Worm (Caenorhabditis elegans) whole organism, L4 larva: ENCODE data around the gene C02B10.6.
"Not testable (repeated sequence)": the region's sequence is repeated elsewhere in the genome, so short reads cannot be mapped to it uniquely, and the experiment has no call there.

Source experiments
- F10B5.3 ChIP-seq: sonication (generic microtip); optimal IDR thresholded peaks from 2 replicates; lab custom pipeline; 2016; ENCODE audit warnings: mild to moderate bottlenecking, missing genetic modification characterization, missing compliant biosample characterization
- F26F4.8 ChIP-seq: fragments of 200-800 bp; sonication (Bioruptor generic); conservative IDR thresholded peaks from 2 replicates; pipeline ENCODE4 v1.3.6; 2022; ENCODE audit warnings: missing genetic modification characterization, missing compliant biosample characterization
- T20F7.1 ChIP-seq: fragments of 200-800 bp; sonication (Bioruptor generic); optimal IDR thresholded peaks from 2 replicates; lab custom pipeline; 2018; ENCODE audit warnings: mild to moderate bottlenecking, missing genetic modification characterization, missing compliant biosample characterization
- aha-1 ChIP-seq: fragments of 150-350 bp; peaks from one replicate; lab custom pipeline; 2014; ENCODE audit warnings: missing biosample characterization, missing genetic modification characterization
- arid-1 ChIP-seq: fragments of 200-800 bp; sonication (Bioruptor generic); conservative IDR thresholded peaks from 2 replicates; pipeline ENCODE4 v1.3.6; 2022; ENCODE audit warnings: missing genetic modification reagents, missing genetic modification characterization, missing compliant biosample characterization
- ceh-82 ChIP-seq: sonication (generic microtip); optimal IDR thresholded peaks from 2 replicates; lab custom pipeline; 2017; ENCODE audit warnings: missing biosample characterization, missing genetic modification characterization
- ces-1 ChIP-seq: fragments of 150-350 bp; sonication (generic microtip); optimal IDR thresholded peaks from 4 replicates; lab custom pipeline; 2014; ENCODE audit warnings: missing biosample characterization, missing genetic modification reagents, missing genetic modification characterization
- ctbp-1 ChIP-seq: fragments of 200-800 bp; sonication (Bioruptor generic); IDR thresholded peaks from 2 replicates; pipeline ENCODE4 v1.3.6; 2022; ENCODE audit warnings: missing genetic modification reagents, missing genetic modification characterization, missing compliant biosample characterization
- daf-16 ChIP-seq, 3 experiments: sonication (generic microtip); optimal IDR thresholded peaks; 2 replicates each; lab custom pipeline; 2016 to 2017; ENCODE audit warnings: missing genetic modification characterization in 3 of 3, missing genetic modification reagents in 3 of 3, mild to moderate bottlenecking in 2 of 3, missing compliant biosample characterization in 2 of 3, missing biosample characterization in 1 of 3, moderate library complexity in 1 of 3
- dmd-6 ChIP-seq: fragments of 200-800 bp; sonication (Bioruptor generic); IDR thresholded peaks from 2 replicates; pipeline ENCODE4 v1.3.6; 2022; ENCODE audit warnings: missing genetic modification reagents, missing genetic modification characterization, missing compliant biosample characterization
- dpl-1 ChIP-seq: fragments of 150-350 bp; optimal IDR thresholded peaks from 2 replicates; lab custom pipeline; 2014; ENCODE audit warnings: missing biosample characterization, missing genetic modification reagents, missing genetic modification characterization
- duxl-1 ChIP-seq: sonication (generic microtip); optimal IDR thresholded peaks from 2 replicates; lab custom pipeline; 2016; ENCODE audit warnings: mild to moderate bottlenecking, missing genetic modification characterization, moderate library complexity, missing compliant biosample characterization; ENCODE audit not compliant: poor library complexity
- dve-1 ChIP-seq: sonication (generic microtip); optimal IDR thresholded peaks from 2 replicates; lab custom pipeline; 2017; ENCODE audit warnings: antibody characterized with exemption, mild to moderate bottlenecking, missing genetic modification characterization, missing compliant biosample characterization; ENCODE audit not compliant: insufficient read depth
- egl-27 ChIP-seq: sonication (generic microtip); optimal IDR thresholded peaks from 3 replicates; lab custom pipeline; 2017; ENCODE audit warnings: missing biosample characterization, missing genetic modification reagents, missing genetic modification characterization
- egl-43 ChIP-seq: fragments of 200-800 bp; sonication (Bioruptor generic); IDR thresholded peaks from 2 replicates; pipeline ENCODE4 v1.3.6; 2022; ENCODE audit warnings: missing genetic modification reagents, missing genetic modification characterization, missing compliant biosample characterization
- hlh-11 ChIP-seq: fragments of 200-800 bp; sonication (Bioruptor generic); optimal IDR thresholded peaks from 2 replicates; lab custom pipeline; 2018; ENCODE audit warnings: mild to moderate bottlenecking, missing genetic modification characterization, missing compliant biosample characterization
- hmg-1.1 ChIP-seq: fragments of 200-800 bp; sonication (Bioruptor generic); IDR thresholded peaks from 2 replicates; pipeline ENCODE4 v1.3.6; 2022; ENCODE audit warnings: missing genetic modification reagents, missing genetic modification characterization, missing compliant biosample characterization
- lin-38 ChIP-seq: fragments of 200-800 bp; sonication (Bioruptor generic); IDR thresholded peaks from 2 replicates; pipeline ENCODE4 v1.3.6; 2022; ENCODE audit warnings: missing genetic modification reagents, missing genetic modification characterization, missing compliant biosample characterization
- lsy-2 ChIP-seq, 2 experiments: fragments of 150-350 bp in 1 of 2; sonication (generic microtip) in 1 of 2; optimal IDR thresholded peaks; 2 replicates each; lab custom pipeline; 2014 to 2017; ENCODE audit warnings: missing biosample characterization in 2 of 2, missing genetic modification characterization in 2 of 2
- mep-1 ChIP-seq: fragments of 150-350 bp; sonication (generic microtip); optimal IDR thresholded peaks from 3 replicates; lab custom pipeline; 2014; ENCODE audit warnings: missing biosample characterization, missing genetic modification characterization
- mes-2 ChIP-seq: sonication (generic microtip); optimal IDR thresholded peaks from 2 replicates; lab custom pipeline; 2016; ENCODE audit warnings: missing genotype, mild to moderate bottlenecking, missing genetic modification characterization, missing compliant biosample characterization; ENCODE audit not compliant: poor library complexity, severe bottlenecking
- nhr-28 ChIP-seq: fragments of 150-350 bp; optimal IDR thresholded peaks from 2 replicates; lab custom pipeline; 2014; ENCODE audit warnings: missing biosample characterization, missing genetic modification characterization
- nhr-6 ChIP-seq: fragments of 150-350 bp; optimal IDR thresholded peaks from 2 replicates; lab custom pipeline; 2014; ENCODE audit warnings: missing biosample characterization, missing genetic modification characterization
- pha-4 ChIP-seq, 2 experiments: fragments of 150-350 bp in 1 of 2; fragments of 200-800 bp in 1 of 2; sonication (Bioruptor generic) in 1 of 2; IDR thresholded peaks in 1 of 2; optimal IDR thresholded peaks in 1 of 2; 2 replicates each; pipeline versions ENCODE4 v1.3.6 to Lab custom; 2014 to 2022; ENCODE audit warnings: missing genetic modification characterization in 2 of 2, missing genetic modification reagents in 2 of 2, missing biosample characterization in 1 of 2, missing compliant biosample characterization in 1 of 2
- pqm-1 ChIP-seq: sonication (generic microtip); optimal IDR thresholded peaks from 2 replicates; lab custom pipeline; 2017; ENCODE audit warnings: missing biosample characterization, missing genetic modification characterization
- rbr-2 ChIP-seq: sonication (generic microtip); optimal IDR thresholded peaks from 2 replicates; lab custom pipeline; 2016; ENCODE audit warnings: missing genotype, missing genetic modification characterization, missing compliant biosample characterization
- snpc-1.2 ChIP-seq: fragments of 200-800 bp; sonication (Bioruptor generic); IDR thresholded peaks from 2 replicates; pipeline ENCODE4 v1.3.6; 2022; ENCODE audit warnings: missing genetic modification reagents, missing genetic modification characterization, missing compliant biosample characterization
- unc-62 ChIP-seq, 3 experiments: fragments of 150-350 bp in 1 of 3; sonication (generic microtip); optimal IDR thresholded peaks in 2 of 3; peaks in 1 of 3; 1 replicate in 1 of 3; 2 replicates in 2 of 3; lab custom pipeline; 2014 to 2017; ENCODE audit warnings: missing biosample characterization in 3 of 3, missing genetic modification characterization in 3 of 3, missing genetic modification reagents in 3 of 3, missing genotype in 1 of 3
- zip-2 ChIP-seq: fragments of 150-350 bp; optimal IDR thresholded peaks from 2 replicates; lab custom pipeline; 2014; ENCODE audit warnings: missing biosample characterization, missing genetic modification characterization

C02B10.6 gene

ce11 chrIV:5089795-5090528 lies 19.3 kb downstream of the C02B10.6 start:
- TF ChIP-seq snpc-1.2 (GFP tag; lab: Robert Waterston, UW): peak; percentile 86
- peak; percentile 12 for TF ChIP-seq mep-1 (tag; lab: Kevin White, UChicago)
- not testable (repeated sequence) for TF ChIP-seq daf-16 (GFP tag; optimal IDR thresholded peaks at IDR 0.05; lab: Kevin White, UChicago)
- peak; percentile 66 for TF ChIP-seq daf-16 (tag; optimal IDR thresholded peaks at IDR 0.05; lab: Kevin White, UChicago)
- TF ChIP-seq dve-1 (tag; lab: Kevin White, UChicago): peak; percentile 30
- TF ChIP-seq lin-38 (GFP tag; lab: Robert Waterston, UW): peak; percentile 76
- peak; percentile 62 for TF ChIP-seq pqm-1 (tag; lab: Kevin White, UChicago)
- TF ChIP-seq arid-1 (GFP tag; lab: Robert Waterston, UW): peak; percentile 34; the same call in 1 of the 2 replicates
- TF ChIP-seq lsy-2 (tag; optimal IDR thresholded peaks at IDR 0.05; lab: Kevin White, UChicago): peak in 1 of 2 experiments; percentile 78
- TF ChIP-seq egl-43: peak; percentile 9; the same call in 1 of the 2 replicates
- peak; percentile 27; the same call in 1 of the 2 replicates for TF ChIP-seq dmd-6
- peak; percentile 21 for TF ChIP-seq nhr-28 (tag; lab: Kevin White, UChicago)
- 0 out of 2 replicates have a peak, but pooled peaks have one; percentile 29 for TF ChIP-seq hmg-1.1 (GFP tag; lab: Robert Waterston, UW)
- peak; percentile 30 for TF ChIP-seq duxl-1
- peak; percentile 30 for TF ChIP-seq aha-1 (tag; lab: Kevin White, UChicago)
- peak; percentile 46 for TF ChIP-seq mes-2 (tag; lab: Kevin White, UChicago)
- peak; percentile 57 for TF ChIP-seq hlh-11 (tag; lab: Kevin White, UChicago)
- TF ChIP-seq, all 104 proteins: peak for 16; not testable (repeated sequence) for 88

DNA sequence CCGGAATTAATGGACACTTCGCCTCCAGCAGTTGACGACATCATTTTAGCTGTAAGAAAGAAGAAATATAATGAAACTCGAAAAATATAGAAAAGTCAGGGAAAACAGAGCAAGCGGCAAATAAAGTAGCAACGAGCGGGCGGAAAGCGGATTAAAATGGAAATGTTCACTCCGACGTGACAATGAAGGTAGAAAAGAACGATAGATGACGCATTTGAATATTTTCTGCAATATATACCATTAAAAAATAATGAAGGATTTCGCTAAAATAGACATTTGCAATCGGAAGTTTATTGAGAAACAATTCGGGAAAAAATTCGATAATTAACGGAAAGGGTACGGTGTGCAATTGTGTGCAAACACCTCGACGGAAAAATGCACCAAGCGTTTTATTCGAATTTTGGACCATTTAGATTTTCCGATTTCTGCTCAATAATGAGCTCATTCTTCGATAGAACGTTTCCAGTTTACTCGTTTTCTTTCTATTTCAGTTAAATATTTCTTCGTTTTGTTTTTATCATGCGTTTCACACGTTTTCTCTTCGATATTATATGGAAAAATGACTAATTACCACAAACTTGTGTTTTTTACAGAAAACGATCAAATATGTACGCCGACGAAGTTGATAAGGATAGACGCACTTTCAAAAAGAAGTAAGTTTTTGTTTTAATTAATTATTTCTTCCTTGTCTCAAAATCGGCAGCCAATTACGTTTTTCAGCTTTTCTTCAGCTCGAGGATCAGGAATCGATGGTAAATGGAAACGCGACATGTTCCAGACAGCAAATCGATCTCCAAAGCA lies 20.5 kb downstream of the C02B10.6 start, which contains the start of the genes snpn-1 and C02B10.4:
Gene snpn-1, minus strand, starts transcription at position 51 of the 801 bp plus-strand sequence.
Gene C02B10.4, plus strand, starts transcription at position 594 of the 801 bp plus-strand sequence.
- TF ChIP-seq mep-1 (tag; lab: Kevin White, UChicago): peak; percentile 25
- TF ChIP-seq mes-2 (tag; lab: Kevin White, UChicago): peak; percentile 77
- no peak for TF ChIP-seq ceh-82 (tag; lab: Kevin White, UChicago)
- peak; percentile 34 for TF ChIP-seq lin-38 (GFP tag; lab: Robert Waterston, UW)
- TF ChIP-seq T20F7.1: peak; percentile 2
- TF ChIP-seq rbr-2 (tag; lab: Kevin White, UChicago): peak; percentile 3
- TF ChIP-seq hlh-11 (tag; lab: Kevin White, UChicago): no peak
- no peak for TF ChIP-seq zip-2 (tag; lab: Kevin White, UChicago)
- TF ChIP-seq F26F4.8: no peak
- peak; percentile 59; the same call in 1 of the 2 replicates for TF ChIP-seq snpc-1.2 (GFP tag; lab: Robert Waterston, UW)
- peak; percentile 85 to 99 for TF ChIP-seq lsy-2 (tag; optimal IDR thresholded peaks at IDR 0.05; lab: Kevin White, UChicago)
- no peak for TF ChIP-seq pha-4 (GFP tag; IDR thresholded peaks at IDR 0.05; lab: Robert Waterston, UW)
- peak; percentile 42 for TF ChIP-seq pha-4 (tag; optimal IDR thresholded peaks at IDR 0.05; lab: Kevin White, UChicago)
- TF ChIP-seq nhr-6 (tag; lab: Kevin White, UChicago): peak; percentile 9
- TF ChIP-seq aha-1 (tag; lab: Kevin White, UChicago): peak; percentile 93
- TF ChIP-seq dpl-1 (GFP tag; lab: Kevin White, UChicago): peak; percentile 52
- TF ChIP-seq arid-1 (GFP tag; lab: Robert Waterston, UW): 0 out of 2 replicates have a peak, but pooled peaks have one; percentile 34
- TF ChIP-seq unc-62 (GFP tag; optimal IDR thresholded peaks at IDR 0.05 in 1 of 2; lab: Kevin White, UChicago): peak in 1 of 2 experiments; percentile 37
- TF ChIP-seq unc-62 (tag; optimal IDR thresholded peaks at IDR 0.05; lab: Kevin White, UChicago): no peak
- peak; percentile 47 for TF ChIP-seq ces-1 (GFP tag; lab: Kevin White, UChicago)

- TF ChIP-seq aha-1 (tag; lab: Kevin White, UChicago) (peak; percentile 94), lin-38 (GFP tag; lab: Robert Waterston, UW) (no peak)
- TF ChIP-seq, all 104 proteins: peak for 1
These were observed 22.8 kb downstream of the C02B10.6 start for ce11 chrIV:5093462-5093861.

DNA sequence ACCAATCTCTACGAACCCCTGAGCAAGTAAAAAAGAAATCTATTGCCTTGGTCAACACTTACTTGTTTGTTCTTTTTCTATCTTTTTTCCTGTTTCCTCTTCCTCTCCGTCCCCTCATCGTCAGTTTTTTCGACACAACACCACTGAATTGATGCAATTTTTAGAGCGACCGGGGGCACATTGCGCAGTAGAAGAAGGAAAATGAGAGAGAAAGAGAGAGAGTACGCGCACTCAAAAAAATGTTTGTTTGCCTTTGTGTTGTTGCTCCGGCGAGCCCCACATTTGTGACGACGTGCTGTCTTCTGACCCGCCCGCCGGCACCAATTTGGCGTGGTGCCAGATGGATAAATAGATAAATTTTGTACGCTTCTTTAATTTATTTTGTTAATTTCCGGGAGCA lies 29.5 kb downstream of the C02B10.6 start:
- TF ChIP-seq ctbp-1 (peak; percentile 55; the same call in 1 of the 2 replicates), F10B5.3 (tag; lab: Kevin White, UChicago) (no peak), mep-1 (tag; lab: Kevin White, UChicago) (peak; percentile 33), aha-1 (tag; lab: Kevin White, UChicago) (peak; percentile 78), lsy-2 (tag; optimal IDR thresholded peaks at IDR 0.05; lab: Kevin White, UChicago) (peak in 1 of 2 experiments; percentile 38), rbr-2 (tag; lab: Kevin White, UChicago) (peak; percentile 45), unc-62 (GFP tag; optimal IDR thresholded peaks at IDR 0.05 in 1 of 2; lab: Kevin White, UChicago) (peak in 1 of 2 experiments; percentile 47), unc-62 (tag; optimal IDR thresholded peaks at IDR 0.05; lab: Kevin White, UChicago) (no peak), egl-27 (tag; lab: Kevin White, UChicago) (no peak)
